Fruit fly (Drosophila melanogaster) Kc167 (cell line): ENCODE measurements around the gene meigo.

Experiments
- Myc ChIP-seq: fragments of >200 bp; optimal IDR thresholded peaks from 2 replicates; lab custom pipeline; 2017; ENCODE audit warnings: missing external identifiers
- insv ChIP-seq: fragments of >200 bp; optimal IDR thresholded peaks from 3 replicates; lab custom pipeline; 2018; ENCODE audit warnings: missing external identifiers
- psq ChIP-seq: fragments of >200 bp; optimal IDR thresholded peaks from 2 replicates; lab custom pipeline; 2017; ENCODE audit warnings: missing external identifiers

DNA sequence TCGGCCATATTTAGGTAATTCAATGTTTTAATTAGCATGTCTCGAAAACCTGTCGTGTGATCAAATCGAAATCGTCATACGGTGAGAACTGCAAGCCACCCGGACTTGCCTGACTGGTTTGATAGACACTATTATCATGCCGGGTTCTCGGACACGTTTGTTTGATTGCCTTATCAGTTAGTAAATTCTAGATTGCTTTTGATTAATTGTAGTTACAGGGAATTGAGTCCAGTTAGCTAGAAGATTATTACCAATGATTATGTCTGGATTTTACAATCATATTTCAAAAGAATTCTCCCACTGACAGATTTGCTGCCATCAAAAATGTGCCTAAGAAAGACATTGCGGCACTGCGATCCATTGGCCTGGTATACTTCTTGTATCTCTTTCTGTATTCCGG is 28.4 kb upstream of the meigo start:
- TF ChIP-seq insv (no peak), psq (lab: Kevin White, UChicago) (no peak), Myc (lab: Kevin White, UChicago) (no peak)
